Fruit fly (Drosophila melanogaster) whole organism, wandering third instar larva: ENCODE data around the gene CG42512.

Source experiments
- Dfd ChIP-seq: fragments of >200 bp; optimal IDR thresholded peaks from 2 replicates; lab custom pipeline; 2017; ENCODE audit warnings: missing biosample characterization, missing genetic modification characterization
- Dif ChIP-seq: fragments of 200-275, 200-300 bp; sonication (Bioruptor generic); optimal IDR thresholded peaks from 2 replicates; lab custom pipeline; 2018; ENCODE audit warnings: missing biosample characterization, missing genetic modification characterization; ENCODE audit not compliant: partially characterized antibody
- Hr78 ChIP-seq: fragments of >200 bp; optimal IDR thresholded peaks from 2 replicates; lab custom pipeline; 2017; ENCODE audit warnings: missing biosample characterization, missing genetic modification characterization
- N ChIP-seq: fragments of >200 bp; optimal IDR thresholded peaks from 2 replicates; lab custom pipeline; 2018; ENCODE audit warnings: missing biosample characterization, missing external identifiers, missing genetic modification characterization
- OdsH ChIP-seq: fragments of 200-800 bp; sonication (Bioruptor generic); optimal IDR thresholded peaks from 2 replicates; lab custom pipeline; 2016; ENCODE audit warnings: missing biosample characterization, mild to moderate bottlenecking, missing genetic modification characterization
- dl ChIP-seq, 2 experiments: fragments of 175-275, 200-275 bp in 1 of 2; fragments of 200-275 bp in 1 of 2; sonication (Bioruptor generic); optimal IDR thresholded peaks; lab custom pipeline; 2018; ENCODE audit warnings: mild to moderate bottlenecking in 2 of 2, missing biosample characterization in 2 of 2, missing genetic modification characterization in 2 of 2, moderate library complexity in 2 of 2; ENCODE audit not compliant: partially characterized antibody in 2 of 2, insufficient read depth in 1 of 2
- ey ChIP-seq: fragments of 200-800 bp; sonication (Bioruptor generic); optimal IDR thresholded peaks from 2 replicates; lab custom pipeline; 2016; ENCODE audit warnings: missing biosample characterization, missing genetic modification characterization
- foxo ChIP-seq, 2 experiments: fragments of 200-800 bp; sonication (Bioruptor generic); optimal IDR thresholded peaks; 2 replicates in 1 of 2; 3 replicates in 1 of 2; lab custom pipeline; 2016 to 2017; ENCODE audit warnings: missing biosample characterization in 2 of 2, missing genetic modification characterization in 2 of 2
- psq ChIP-seq: fragments of 200-800 bp; sonication (Bioruptor generic); optimal IDR thresholded peaks from 3 replicates; lab custom pipeline; 2017; ENCODE audit warnings: missing biosample characterization, mild to moderate bottlenecking, missing genetic modification characterization, moderate library complexity

DNA sequence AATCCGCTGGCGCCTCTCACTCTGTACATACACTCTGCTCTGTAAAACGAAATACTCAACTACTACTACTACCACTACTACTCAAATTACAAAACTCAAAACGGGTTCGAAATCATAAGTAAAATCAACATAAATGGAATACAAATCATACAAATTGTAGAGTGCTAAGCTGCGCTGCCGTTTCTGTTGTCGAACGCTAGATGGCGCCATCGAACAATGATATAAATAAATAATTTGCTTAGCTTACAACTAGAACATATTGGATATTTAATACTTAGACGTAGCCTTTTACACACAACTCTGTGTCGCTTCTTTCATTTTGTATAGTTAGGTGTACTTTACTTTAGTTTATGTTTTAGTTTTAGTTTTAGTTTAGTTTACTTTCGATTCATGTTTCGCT, 26.7 kb upstream of the CG42512 start:
- TF ChIP-seq OdsH (GFP tag; lab: Kevin White, UChicago) (no peak), Hr78 (no peak), psq (GFP tag; lab: Kevin White, UChicago) (no peak), foxo (GFP tag; optimal IDR thresholded peaks at IDR 0.05; lab: Kevin White, UChicago) (no peak), dl (GFP tag; optimal IDR thresholded peaks at IDR 0.05; lab: Kevin White, UChicago; ENCODE audit: insufficient read depth in 1 of 2, partially characterized antibody in 2 of 2) (no peak), ey (GFP tag; lab: Kevin White, UChicago) (no peak), Dif (GFP tag; lab: Kevin White, UChicago) (no peak), Dfd (GFP tag; lab: Kevin White, UChicago) (no peak), N (GFP tag; lab: Kevin White, UChicago) (no peak)
